Fruit fly (Drosophila melanogaster) S2 (cell line): ENCODE results near the gene CG16972.
A peak's percentile ranks its signal among the peaks of the same experiment; 100 is the strongest.

Source experiments
- CG8478 ChIP-seq: fragments of >200 bp; optimal IDR thresholded peaks from 2 replicates; lab custom pipeline; 2018
- CTCF ChIP-seq, 2 experiments: fragments of >200 bp; optimal IDR thresholded peaks; 2 replicates each; lab custom pipeline; 2018

The CG16972 gene

dm6 chr2L:13182415-13182814 lies 20.7 kb downstream of the CG16972 start, which contains the start of gene Mgat3:
Gene Mgat3, minus strand, starts transcription at chr2L:13182596.
- TF ChIP-seq CTCF (optimal IDR thresholded peaks at IDR 0.05; lab: Kevin White, UChicago) (no peak), CG8478 (lab: Kevin White, UChicago) (no peak)

DNA sequence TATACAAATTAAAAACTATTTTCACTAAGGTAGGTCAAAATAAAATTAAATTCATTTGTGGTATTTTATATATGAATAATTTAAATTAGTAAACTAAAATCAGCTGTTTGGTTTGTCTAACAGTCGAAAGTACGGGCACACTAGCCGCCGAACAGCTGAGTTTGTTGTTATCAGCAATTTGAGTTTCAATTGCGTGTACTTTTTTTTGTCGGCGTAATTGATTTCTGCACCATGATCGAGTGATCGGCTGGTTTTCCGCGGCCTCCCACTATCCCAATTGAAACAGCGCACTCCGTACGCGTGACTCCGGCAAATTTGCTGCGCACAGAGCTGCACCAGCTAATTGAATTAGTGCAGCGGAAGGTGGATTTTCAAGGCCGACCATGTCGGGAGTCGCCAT lies 24.0 kb downstream of the CG16972 start, which contains the start of gene Alg7:
Alg7 (plus strand) TSS at position 153 of the 400 bp plus-strand sequence.
- no peak for TF ChIP-seq CTCF (optimal IDR thresholded peaks at IDR 0.05; lab: Kevin White, UChicago)
- no peak for TF ChIP-seq CG8478 (lab: Kevin White, UChicago)

dm6 chr2L:13176701-13177249 lies 26.3 kb downstream of the CG16972 start, which contains the start of the genes Sfmbt and CG5439:
Gene Sfmbt, minus strand, starts transcription at chr2L:13176785.
Gene CG5439, plus strand, starts transcription at chr2L:13177150.
- peak in 1 of 2 experiments; percentile 9 for TF ChIP-seq CTCF (optimal IDR thresholded peaks at IDR 0.05; lab: Kevin White, UChicago)
- TF ChIP-seq CG8478 (lab: Kevin White, UChicago) = no peak

DNA sequence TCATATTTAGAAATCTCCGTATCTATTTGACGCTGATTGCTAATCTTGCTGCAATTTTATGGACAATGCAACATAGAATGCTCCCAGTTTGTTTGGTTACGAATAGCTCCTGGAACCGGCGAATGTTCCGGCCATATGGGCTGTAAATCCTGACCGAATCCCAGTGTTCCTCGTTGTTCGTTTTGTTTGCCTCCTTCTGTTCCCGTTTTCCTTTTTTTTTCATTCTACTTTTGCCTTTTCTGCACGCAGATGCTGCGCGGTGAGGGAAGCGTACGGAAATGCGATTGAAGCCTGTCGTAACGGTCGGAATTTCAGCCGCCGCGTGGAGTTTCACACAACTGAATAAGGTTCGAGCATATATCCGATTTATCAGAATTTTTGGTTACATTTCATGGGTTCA lies 27.0 kb downstream of the CG16972 start, which contains the start of gene CG43925:
CG43925 (plus strand) TSS at position 301 of the 400 bp plus-strand sequence.
- no peak for TF ChIP-seq CG8478 (lab: Kevin White, UChicago)
- TF ChIP-seq CTCF (optimal IDR thresholded peaks at IDR 0.05; lab: Kevin White, UChicago) = no peak

dm6 chr2L:13165802-13166347 lies 37.2 kb downstream of the CG16972 start, which contains the start of gene DnaJ-H:
Gene DnaJ-H, minus strand, starts transcription at chr2L:13166072.
- TF ChIP-seq CTCF (optimal IDR thresholded peaks at IDR 0.05; lab: Kevin White, UChicago) = no peak
- TF ChIP-seq CG8478 (lab: Kevin White, UChicago) = no peak

DNA sequence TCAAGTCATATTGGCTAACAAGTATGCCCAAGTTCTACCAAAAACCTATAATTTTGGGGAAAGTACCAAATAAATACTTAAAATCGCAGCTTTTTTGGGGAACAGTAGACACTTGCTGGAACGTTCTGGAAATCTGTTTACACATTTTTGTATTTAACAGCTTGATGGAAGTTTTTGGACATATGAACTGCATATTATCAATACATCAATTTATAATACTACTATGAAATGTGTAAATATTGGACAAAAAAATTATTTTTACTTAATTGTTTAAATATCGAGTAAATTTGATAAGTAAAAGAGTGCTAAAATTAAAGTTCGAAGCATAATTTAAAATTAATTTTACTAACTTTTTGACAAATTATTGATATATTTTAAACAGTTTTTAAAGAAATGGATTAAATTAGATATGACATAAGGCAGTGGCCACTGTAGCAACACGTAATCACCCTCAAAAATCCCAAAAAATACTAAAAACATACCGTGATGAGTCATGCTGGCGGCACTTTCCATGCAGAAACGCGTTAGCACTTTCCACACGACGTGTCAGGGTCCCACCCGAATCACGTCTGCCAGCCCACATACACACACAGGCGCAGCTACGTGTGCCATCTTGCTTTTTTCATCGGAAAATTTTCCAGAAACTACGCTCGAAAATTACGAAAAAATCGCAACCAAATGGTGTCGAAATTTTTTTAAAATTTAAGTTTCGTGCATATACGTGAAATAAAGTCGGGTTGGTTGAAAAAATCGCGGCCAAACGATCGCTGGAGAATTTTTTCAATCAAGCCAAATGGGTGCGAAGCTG lies 37.9 kb downstream of the CG16972 start, which contains the start of gene Sirt1:
Sirt1 (plus strand) TSS at position 571 of the 808 bp plus-strand sequence.
- TF ChIP-seq CTCF (optimal IDR thresholded peaks at IDR 0.05; lab: Kevin White, UChicago) = no peak
- no peak for TF ChIP-seq CG8478 (lab: Kevin White, UChicago)

DNA sequence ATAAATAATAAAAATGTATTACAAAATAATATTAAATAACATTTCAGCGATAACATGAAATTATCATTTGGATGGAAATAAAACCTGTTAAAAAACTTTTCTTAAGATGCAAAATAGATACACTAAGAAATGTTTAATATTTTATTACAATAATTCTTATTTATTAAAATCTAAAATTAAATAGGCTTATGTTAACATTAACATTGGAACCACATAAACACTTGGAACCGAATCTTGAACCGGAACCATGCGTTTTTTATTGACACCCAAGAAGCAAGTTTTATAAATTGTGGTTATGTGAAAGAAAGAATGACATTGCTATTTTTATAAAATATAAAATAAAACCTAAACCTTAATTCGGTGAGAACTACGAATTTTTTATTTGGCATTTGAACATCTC lies 42.9 kb downstream of the CG16972 start, which contains the start of gene kmg:
kmg (plus strand) TSS at position 301 of the 400 bp plus-strand sequence.
- TF ChIP-seq CTCF (optimal IDR thresholded peaks at IDR 0.05; lab: Kevin White, UChicago) (no peak), CG8478 (lab: Kevin White, UChicago) (no peak)

DNA sequence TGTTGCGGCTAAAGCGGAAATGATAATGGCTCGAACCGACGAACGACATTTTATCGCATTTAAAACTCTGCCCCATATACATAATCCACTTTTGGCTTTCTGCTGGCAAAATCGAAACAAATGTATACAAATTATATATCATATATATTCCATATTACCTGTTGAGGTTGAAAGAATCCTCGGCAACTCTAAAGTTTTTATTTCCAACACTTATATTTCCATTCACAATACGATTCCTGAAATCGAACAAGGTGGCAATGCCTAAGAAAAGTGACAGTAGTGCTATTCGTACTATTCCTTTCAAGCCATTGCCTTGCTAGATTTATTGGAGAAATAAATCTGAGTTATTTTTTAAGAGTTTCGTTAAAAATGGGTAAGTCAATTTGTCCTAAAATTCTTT lies 44.6 kb downstream of the CG16972 start, which contains the start of gene Pk34A:
Pk34A (plus strand) TSS at position 301 of the 400 bp plus-strand sequence.
- no peak for TF ChIP-seq CG8478 (lab: Kevin White, UChicago)
- no peak for TF ChIP-seq CTCF (optimal IDR thresholded peaks at IDR 0.05; lab: Kevin White, UChicago)

DNA sequence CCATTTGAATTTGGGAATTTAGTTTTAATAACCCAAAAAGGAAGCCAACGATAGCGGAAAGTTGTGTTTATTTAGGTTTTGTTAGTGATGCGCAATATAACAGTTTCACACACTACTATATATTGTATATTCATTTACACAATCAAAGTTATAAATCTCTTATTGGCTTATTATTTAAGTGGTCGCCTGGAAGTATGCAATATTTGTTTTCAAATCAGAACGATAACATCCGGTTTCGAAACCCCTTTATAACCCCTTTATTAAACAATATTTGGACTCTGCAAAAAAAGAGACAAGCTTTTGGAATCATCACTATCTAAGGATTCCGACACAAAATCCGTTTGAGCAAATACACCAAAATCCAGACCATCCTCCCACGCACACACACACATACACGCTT lies 45.2 kb downstream of the CG16972 start:
- TF ChIP-seq CTCF (optimal IDR thresholded peaks at IDR 0.05; lab: Kevin White, UChicago) (no peak), CG8478 (lab: Kevin White, UChicago) (no peak)

dm6 chr2L:13156349-13156748 lies 46.7 kb downstream of the CG16972 start:
- TF ChIP-seq CG8478 (lab: Kevin White, UChicago) (no peak), CTCF (optimal IDR thresholded peaks at IDR 0.05; lab: Kevin White, UChicago) (no peak)

dm6 chr2L:13154313-13154712 lies 48.8 kb downstream of the CG16972 start:
- TF ChIP-seq CG8478 (lab: Kevin White, UChicago) = no peak
- no peak for TF ChIP-seq CTCF (optimal IDR thresholded peaks at IDR 0.05; lab: Kevin White, UChicago)
